Fruit fly (Drosophila melanogaster): ENCODE data around the gene Eogt.

DNA sequence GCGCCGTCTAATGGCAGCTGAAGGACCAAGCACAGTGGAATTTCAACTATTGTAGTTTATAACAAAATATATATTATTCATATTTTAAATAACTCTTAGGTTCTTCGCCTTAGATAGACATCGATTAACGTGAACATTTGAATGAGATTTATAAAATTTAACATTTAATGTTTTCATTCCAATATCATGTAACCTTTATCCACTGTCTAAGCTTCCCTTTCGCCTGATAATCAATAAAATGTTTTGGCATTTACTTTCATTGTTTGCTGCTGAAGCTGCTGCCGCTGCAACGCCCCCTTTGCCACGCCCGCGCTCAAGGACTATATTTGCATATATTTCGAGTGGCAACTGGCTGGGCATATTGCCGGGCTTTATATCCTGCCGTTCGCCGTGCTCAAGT lies 14.0 kb downstream of the Eogt start:
- TF ChIP-seq gro (GFP tag; optimal IDR thresholded peaks at IDR 0.05) (no peak), tio (GFP tag; optimal IDR thresholded peaks at IDR 0.05) (no peak), CG4282 (GFP tag; optimal IDR thresholded peaks at IDR 0.05) (no peak), Hr78 (GFP tag; optimal IDR thresholded peaks at IDR 0.05) (no peak), trem (tag; optimal IDR thresholded peaks at IDR 0.05) (no peak), CG3281 (GFP tag; optimal IDR thresholded peaks at IDR 0.05) (no peak), CG10654 (GFP tag; optimal IDR thresholded peaks at IDR 0.05) (no peak), Doc2 (GFP tag; IDR thresholded peaks at IDR 0.05) (no peak)

Data from whole organism, embryonic.